Fruit fly (Drosophila melanogaster) whole organism, embryonic: ENCODE measurements around the gene CG16812.

Experiments
- Abd-B ChIP-seq: fragments of 200-800 bp; sonication (Bioruptor generic); optimal IDR thresholded peaks from 2 replicates; lab custom pipeline; 2018; ENCODE audit warnings: missing biosample characterization, mild to moderate bottlenecking, missing genetic modification characterization, moderate library complexity
- Atf-2 ChIP-seq: fragments of 200-800 bp; sonication (Bioruptor generic); optimal IDR thresholded peaks from 2 replicates; lab custom pipeline; 2016; ENCODE audit warnings: missing biosample characterization, missing genetic modification characterization
- Blimp-1 ChIP-seq: fragments of 200-800 bp; sonication (Bioruptor generic); optimal IDR thresholded peaks from 3 replicates; lab custom pipeline; 2018; ENCODE audit warnings: missing biosample characterization, missing genetic modification characterization, mild to moderate bottlenecking, moderate library complexity, missing genetic modification reagents
- CG10431 ChIP-seq: fragments of 200-800 bp; sonication (Bioruptor generic); optimal IDR thresholded peaks from 3 replicates; lab custom pipeline; 2018; ENCODE audit warnings: missing biosample characterization, mild to moderate bottlenecking, missing genetic modification characterization
- CG10462 ChIP-seq: fragments of 200-800 bp; sonication (Bioruptor generic); optimal IDR thresholded peaks from 2 replicates; lab custom pipeline; 2016; ENCODE audit warnings: missing biosample characterization, missing genetic modification characterization
- CG12744 ChIP-seq: fragments of 200-800 bp; sonication (Bioruptor generic); optimal IDR thresholded peaks from 2 replicates; lab custom pipeline; 2016; ENCODE audit warnings: missing biosample characterization, missing genetic modification characterization
- CG15514 ChIP-seq: fragments of 200-800 bp; sonication (Bioruptor generic); optimal IDR thresholded peaks from 3 replicates; lab custom pipeline; 2017; ENCODE audit warnings: missing biosample characterization, missing genetic modification characterization, mild to moderate bottlenecking, moderate library complexity, missing genetic modification reagents
- CG15696 ChIP-seq: fragments of 200-800 bp; sonication (Bioruptor generic); optimal IDR thresholded peaks from 2 replicates; lab custom pipeline; 2019; ENCODE audit warnings: missing biosample characterization, mild to moderate bottlenecking, missing genetic modification characterization, moderate library complexity
- CG17612 ChIP-seq: fragments of 200-800 bp; sonication (Bioruptor generic); IDR thresholded peaks from 2 replicates; pipeline ENCODE4 v1.3.6; 2022; ENCODE audit warnings: missing biosample characterization, missing genetic modification characterization
- CG2116 ChIP-seq: fragments of 200-800 bp; sonication (Bioruptor generic); optimal IDR thresholded peaks from 3 replicates; lab custom pipeline; 2018; ENCODE audit warnings: missing biosample characterization, mild to moderate bottlenecking, missing genetic modification characterization
- CG2875 ChIP-seq: fragments of 200-800 bp; sonication (Bioruptor generic); optimal IDR thresholded peaks from 2 replicates; lab custom pipeline; 2017; ENCODE audit warnings: missing biosample characterization, mild to moderate bottlenecking, missing genetic modification characterization, missing genetic modification reagents
- CG3995 ChIP-seq: fragments of 200-800 bp; sonication (Bioruptor generic); optimal IDR thresholded peaks from 3 replicates; lab custom pipeline; 2016; ENCODE audit warnings: missing biosample characterization, missing genetic modification characterization
- CG4424 ChIP-seq: fragments of 200-800 bp; sonication (Bioruptor generic); optimal IDR thresholded peaks from 3 replicates; lab custom pipeline; 2016; ENCODE audit warnings: missing biosample characterization, missing genetic modification characterization
- CG5953 ChIP-seq: fragments of 200-800 bp; sonication (Bioruptor generic); IDR thresholded peaks from 2 replicates; pipeline ENCODE4 v1.3.6; 2022; ENCODE audit warnings: missing biosample characterization, missing genetic modification characterization
- CG6254 ChIP-seq: fragments of 200-800 bp; sonication (Bioruptor generic); optimal IDR thresholded peaks from 3 replicates; lab custom pipeline; 2017; ENCODE audit warnings: mild to moderate bottlenecking, missing biosample characterization, missing genetic modification reagents, missing genetic modification characterization
- CG6272 ChIP-seq: fragments of 200-800 bp; sonication (Bioruptor generic); IDR thresholded peaks from 2 replicates; pipeline ENCODE4 v1.3.6; 2022; ENCODE audit warnings: missing biosample characterization, missing genetic modification characterization
- CG7372 ChIP-seq: fragments of 200-800 bp; sonication (Bioruptor generic); IDR thresholded peaks from 2 replicates; pipeline ENCODE4 v1.3.6; 2022; ENCODE audit warnings: missing biosample characterization, missing genetic modification characterization
- CG7839 ChIP-seq: fragments of 200-800 bp; sonication (Bioruptor generic); optimal IDR thresholded peaks from 3 replicates; lab custom pipeline; 2018; ENCODE audit warnings: missing biosample characterization, mild to moderate bottlenecking, missing genetic modification characterization, moderate library complexity
- CG8924 ChIP-seq: fragments of 200-800 bp; optimal IDR thresholded peaks from 3 replicates; lab custom pipeline; 2019; ENCODE audit warnings: missing biosample characterization, mild to moderate bottlenecking, missing genetic modification characterization, moderate library complexity
- GATAe ChIP-seq: fragments of 200-800 bp; sonication (Bioruptor generic); conservative IDR thresholded peaks from 2 replicates; pipeline ENCODE4 v1.3.6; 2022; ENCODE audit warnings: missing biosample characterization, missing genetic modification characterization
- Hmr ChIP-seq: fragments of 200-800 bp; sonication (Bioruptor generic); optimal IDR thresholded peaks from 3 replicates; lab custom pipeline; 2017; ENCODE audit warnings: mild to moderate bottlenecking, missing biosample characterization, missing genetic modification reagents, missing genetic modification characterization
- Hr51 ChIP-seq, 2 experiments: fragments of 200-800 bp; sonication (Bioruptor generic); optimal IDR thresholded peaks; 2 replicates in 1 of 2; 3 replicates in 1 of 2; lab custom pipeline; 2016 to 2018; ENCODE audit warnings: missing biosample characterization in 2 of 2, missing genetic modification characterization in 2 of 2, mild to moderate bottlenecking in 1 of 2, moderate library complexity in 1 of 2
- Jarid2 ChIP-seq: fragments of 200-800 bp; sonication (Bioruptor generic); optimal IDR thresholded peaks from 3 replicates; lab custom pipeline; 2017; ENCODE audit warnings: mild to moderate bottlenecking, missing biosample characterization, missing genetic modification reagents, missing genetic modification characterization
- Pdp1 ChIP-seq, 2 experiments: fragments of 200-800 bp; sonication (Bioruptor generic); optimal IDR thresholded peaks; 3 replicates each; lab custom pipeline; 2016; ENCODE audit warnings: missing biosample characterization in 2 of 2, missing genetic modification characterization in 2 of 2, mild to moderate bottlenecking in 1 of 2, moderate library complexity in 1 of 2
- Trl ChIP-seq, 3 experiments: fragments of >200 bp in 2 of 3; fragments of 200-800 bp in 1 of 3; sonication (Bioruptor generic) in 1 of 3; optimal IDR thresholded peaks; 2 replicates in 1 of 3; 3 replicates in 2 of 3; lab custom pipeline; 2016 to 2017; ENCODE audit warnings: missing biosample characterization in 1 of 3, missing genetic modification characterization in 1 of 3
- bcd ChIP-seq: fragments of 200-800 bp; sonication (Bioruptor generic); optimal IDR thresholded peaks from 2 replicates; lab custom pipeline; 2017; ENCODE audit warnings: missing biosample characterization, mild to moderate bottlenecking, missing genetic modification characterization
- cas ChIP-seq: fragments of 200-800 bp; sonication (Bioruptor generic); IDR thresholded peaks from 2 replicates; pipeline ENCODE4 v1.3.6; 2022; ENCODE audit warnings: missing biosample characterization, missing genetic modification characterization
- corto ChIP-seq: fragments of 200-800 bp; sonication (Bioruptor generic); optimal IDR thresholded peaks from 2 replicates; lab custom pipeline; 2016; ENCODE audit warnings: missing biosample characterization, mild to moderate bottlenecking, missing genetic modification characterization, moderate library complexity
- dimm ChIP-seq: fragments of 200-800 bp; sonication (Bioruptor generic); IDR thresholded peaks from 2 replicates; pipeline ENCODE4 v1.3.6; 2022; ENCODE audit warnings: missing biosample characterization, missing genetic modification characterization
- dmrt11E ChIP-seq: fragments of 200-800 bp; sonication (Bioruptor generic); optimal IDR thresholded peaks from 3 replicates; lab custom pipeline; 2018; ENCODE audit warnings: missing biosample characterization, mild to moderate bottlenecking, missing genetic modification characterization, moderate library complexity
- exex ChIP-seq: fragments of 200-800 bp; sonication (Bioruptor generic); optimal IDR thresholded peaks from 4 replicates; lab custom pipeline; 2018; ENCODE audit warnings: missing biosample characterization, mild to moderate bottlenecking, missing genetic modification characterization, moderate library complexity
- eyg ChIP-seq: fragments of 200-800 bp; sonication (Bioruptor generic); optimal IDR thresholded peaks from 3 replicates; lab custom pipeline; 2016; ENCODE audit warnings: missing biosample characterization, missing genetic modification characterization
- hth ChIP-seq: fragments of >200 bp; optimal IDR thresholded peaks from 2 replicates; lab custom pipeline; 2017; ENCODE audit warnings: inconsistent platforms
- ken ChIP-seq: fragments of 200-800 bp; sonication (Bioruptor generic); IDR thresholded peaks from 3 replicates; pipeline ENCODE4 v1.3.6; 2022; ENCODE audit warnings: missing biosample characterization, missing genetic modification characterization
- maf-S ChIP-seq: fragments of 200-800 bp; sonication (Bioruptor generic); optimal IDR thresholded peaks from 2 replicates; lab custom pipeline; 2016; ENCODE audit warnings: missing biosample characterization, missing genetic modification characterization
- nmo ChIP-seq: fragments of 200-800 bp; sonication (Bioruptor generic); optimal IDR thresholded peaks from 2 replicates; lab custom pipeline; 2018; ENCODE audit warnings: missing biosample characterization, mild to moderate bottlenecking, missing genetic modification characterization, moderate library complexity
- oc ChIP-seq: fragments of 200-800 bp; sonication (Bioruptor generic); optimal IDR thresholded peaks from 2 replicates; lab custom pipeline; 2018; ENCODE audit warnings: missing biosample characterization, mild to moderate bottlenecking, missing genetic modification characterization, moderate library complexity
- pan ChIP-seq, 4 experiments: fragments of >200 bp in 3 of 4; fragments of 200-800 bp in 1 of 4; sonication (Bioruptor generic) in 1 of 4; optimal IDR thresholded peaks in 3 of 4; IDR thresholded peaks in 1 of 4; 2 replicates each; pipeline versions ENCODE4 v1.3.6 to Lab custom; 2017 to 2022; ENCODE audit warnings: missing biosample characterization in 2 of 4, missing genetic modification characterization in 2 of 4, mixed read lengths in 1 of 4
- pnt ChIP-seq: fragments of 200-800 bp; sonication (Bioruptor generic); optimal IDR thresholded peaks from 3 replicates; lab custom pipeline; 2016; ENCODE audit warnings: missing biosample characterization, missing genetic modification characterization
- pum ChIP-seq: fragments of 200-800 bp; sonication (Bioruptor generic); optimal IDR thresholded peaks from 2 replicates; lab custom pipeline; 2016; ENCODE audit warnings: missing biosample characterization, missing genetic modification characterization
- run ChIP-seq: fragments of 200-800 bp; sonication (Bioruptor generic); optimal IDR thresholded peaks from 3 replicates; lab custom pipeline; 2018; ENCODE audit warnings: missing biosample characterization, mild to moderate bottlenecking, missing genetic modification characterization
- sd ChIP-seq: fragments of 200-800 bp; sonication (Bioruptor generic); optimal IDR thresholded peaks from 3 replicates; lab custom pipeline; 2018; ENCODE audit warnings: missing biosample characterization, mild to moderate bottlenecking, missing genetic modification characterization, moderate library complexity
- tin ChIP-seq: fragments of 200-800 bp; sonication (Bioruptor generic); optimal IDR thresholded peaks from 3 replicates; lab custom pipeline; 2016; ENCODE audit warnings: missing biosample characterization, missing genetic modification characterization
- tll ChIP-seq, 2 experiments: fragments of 200-800 bp in 1 of 2; fragments of >200 bp in 1 of 2; sonication (Bioruptor generic) in 1 of 2; optimal IDR thresholded peaks; 2 replicates each; lab custom pipeline; 2017 to 2019; ENCODE audit warnings: missing biosample characterization in 2 of 2, missing genetic modification characterization in 2 of 2, mild to moderate bottlenecking in 1 of 2, moderate library complexity in 1 of 2
- ttk ChIP-seq: fragments of 200-800 bp; sonication (Bioruptor generic); IDR thresholded peaks from 2 replicates; pipeline ENCODE4 v2.1.2; 2022; ENCODE audit warnings: missing biosample characterization, missing genetic modification characterization
- vvl ChIP-seq: fragments of 200-800 bp; sonication (Bioruptor generic); IDR thresholded peaks from 2 replicates; pipeline ENCODE4 v1.3.6; 2022; ENCODE audit warnings: missing biosample characterization, missing genetic modification characterization
- wor ChIP-seq: fragments of 200-800 bp; sonication (Bioruptor generic); IDR thresholded peaks from 2 replicates; pipeline ENCODE4 v1.3.6; 2022; ENCODE audit warnings: missing biosample characterization, missing genetic modification characterization
- zen ChIP-seq: fragments of 200-800 bp; sonication (Bioruptor generic); optimal IDR thresholded peaks from 3 replicates; lab custom pipeline; 2018; ENCODE audit warnings: missing biosample characterization, mild to moderate bottlenecking, missing genetic modification characterization, moderate library complexity

Gene CG16812

DNA sequence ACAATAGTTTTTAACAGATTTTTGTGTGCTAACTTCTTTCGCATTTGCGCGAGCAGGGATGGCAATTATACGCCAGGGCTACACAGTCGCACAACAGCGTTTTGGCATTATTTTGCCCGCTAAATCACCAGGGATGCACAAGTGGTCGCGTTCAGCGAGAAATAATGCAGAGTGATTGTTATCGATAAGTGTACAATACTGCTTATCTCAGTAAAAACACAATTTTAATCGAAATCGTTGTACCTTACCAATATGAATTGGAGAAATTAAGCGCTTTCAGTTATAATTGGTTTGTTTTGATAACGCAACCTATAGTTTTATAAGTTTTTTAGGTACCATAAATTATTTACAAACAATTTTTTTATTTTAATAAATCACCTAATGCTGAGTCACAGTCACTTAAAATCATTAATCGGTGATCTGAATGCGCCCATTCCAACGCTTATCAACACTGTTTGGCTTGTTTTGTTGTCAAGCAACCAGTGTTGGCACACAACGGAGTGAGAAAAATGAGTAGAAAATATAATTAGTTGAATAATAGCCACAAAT is 45.6 kb upstream of the CG16812 start, which contains the start of the genes Sfmbt and CG5439 (continued):
- TF ChIP-seq nmo (GFP tag; lab: Kevin White, UChicago) = peak; percentile 91
- TF ChIP-seq run (tag; lab: Kevin White, UChicago) = no peak
- TF ChIP-seq dimm (GFP tag; lab: Robert Waterston, UW) = peak; percentile 17; the same call in 1 of the 2 replicates
- TF ChIP-seq CG15514 (GFP tag; lab: Kevin White, UChicago) = peak; percentile 62
- peak; percentile 42; the same call in 1 of the 3 replicates for TF ChIP-seq ken (GFP tag; lab: Robert Waterston, UW)
- TF ChIP-seq CG2116 (GFP tag; lab: Kevin White, UChicago) = peak; percentile 89
- no peak for TF ChIP-seq Jarid2 (GFP tag; lab: Kevin White, UChicago)
- TF ChIP-seq vvl (GFP tag; lab: Robert Waterston, UW) = peak; percentile 31; the same call in 1 of the 2 replicates
- TF ChIP-seq oc (tag; lab: Kevin White, UChicago) = no peak
- peak; percentile 65 for TF ChIP-seq dmrt11E
- peak; percentile 77 for TF ChIP-seq zen (tag; lab: Kevin White, UChicago)
- TF ChIP-seq CG4424 (GFP tag; lab: Kevin White, UChicago) = peak; percentile 83
- TF ChIP-seq corto (GFP tag; lab: Kevin White, UChicago) = peak; percentile 29
- TF ChIP-seq hth (lab: Kevin White, UChicago) = no peak
- peak; percentile 57 to 77 for TF ChIP-seq Pdp1 (GFP tag; optimal IDR thresholded peaks at IDR 0.05; lab: Kevin White, UChicago)
- peak; percentile 77 for TF ChIP-seq CG6272 (GFP tag; lab: Robert Waterston, UW)
- TF ChIP-seq Trl (optimal IDR thresholded peaks at IDR 0.05; lab: Kevin White, UChicago) = no peak
- TF ChIP-seq Trl (GFP tag; optimal IDR thresholded peaks at IDR 0.05; lab: Kevin White, UChicago) = peak; percentile 82
- TF ChIP-seq cas (GFP tag; lab: Robert Waterston, UW) = peak; percentile 44; the same call in 1 of the 2 replicates
- no peak for TF ChIP-seq Hmr (GFP tag; lab: Kevin White, UChicago)
- no peak for TF ChIP-seq Abd-B
- TF ChIP-seq pan (optimal IDR thresholded peaks at IDR 0.05; lab: Kevin White, UChicago) = no peak
- TF ChIP-seq pan (GFP tag; optimal IDR thresholded peaks at IDR 0.05 in 1 of 2, IDR thresholded peaks at IDR 0.05 in 1 of 2) = peak in 1 of 2 experiments; percentile 15
- peak; percentile 50 for TF ChIP-seq CG12744 (GFP tag; lab: Kevin White, UChicago)
- peak; percentile 79 for TF ChIP-seq pum (GFP tag; lab: Kevin White, UChicago)
- TF ChIP-seq Blimp-1 (GFP tag; lab: Kevin White, UChicago) = no peak
- 0 out of 2 replicates have a peak, but pooled peaks have one; percentile 28 for TF ChIP-seq wor (GFP tag; lab: Robert Waterston, UW)
- TF ChIP-seq Atf-2 (GFP tag; lab: Kevin White, UChicago) = peak; percentile 66
- TF ChIP-seq pnt (GFP tag; lab: Kevin White, UChicago) = peak; percentile 82
- peak; percentile 46; the same call in 1 of the 2 replicates for TF ChIP-seq CG7372 (GFP tag; lab: Robert Waterston, UW)
- no peak for TF ChIP-seq sd (tag; lab: Kevin White, UChicago)
- TF ChIP-seq eyg (GFP tag; lab: Kevin White, UChicago) = peak; percentile 51
- peak; percentile 23 for TF ChIP-seq CG6254 (GFP tag; lab: Kevin White, UChicago)
- TF ChIP-seq CG3995 (GFP tag; lab: Kevin White, UChicago) = peak; percentile 100
- TF ChIP-seq tin (GFP tag; lab: Kevin White, UChicago) = peak; percentile 77
- peak; percentile 46 for TF ChIP-seq CG10462
- TF ChIP-seq GATAe = peak; percentile 22; the same call in 1 of the 2 replicates
- TF ChIP-seq CG17612 (GFP tag; lab: Robert Waterston, UW) = peak; percentile 45; the same call in 1 of the 2 replicates
- no peak for TF ChIP-seq CG7839 (tag; lab: Kevin White, UChicago)
- TF ChIP-seq CG2875 (GFP tag; lab: Kevin White, UChicago) = no peak
- peak; percentile 30; the same call in 1 of the 2 replicates for TF ChIP-seq ttk (GFP tag; lab: Robert Waterston, UW)
- peak; percentile 80 for TF ChIP-seq CG8924 (tag; lab: Kevin White, UChicago)
- peak in 1 of 2 experiments; percentile 75 for TF ChIP-seq Hr51 (GFP tag; optimal IDR thresholded peaks at IDR 0.05; lab: Kevin White, UChicago)
- TF ChIP-seq tll (GFP tag; optimal IDR thresholded peaks at IDR 0.05; lab: Kevin White, UChicago) = peak; percentile 59 to 80
- no peak for TF ChIP-seq CG10431 (GFP tag; lab: Kevin White, UChicago)
- TF ChIP-seq maf-S (GFP tag; lab: Kevin White, UChicago) = peak; percentile 75
- TF ChIP-seq bcd (GFP tag; lab: Kevin White, UChicago) = no peak
- no peak for TF ChIP-seq CG5953 (GFP tag; lab: Robert Waterston, UW)
- no peak for TF ChIP-seq exex
- TF ChIP-seq CG15696 = peak; percentile 73
